Fruit fly (Drosophila melanogaster): Measurements from ENCODE around the gene CG17075.

DNA sequence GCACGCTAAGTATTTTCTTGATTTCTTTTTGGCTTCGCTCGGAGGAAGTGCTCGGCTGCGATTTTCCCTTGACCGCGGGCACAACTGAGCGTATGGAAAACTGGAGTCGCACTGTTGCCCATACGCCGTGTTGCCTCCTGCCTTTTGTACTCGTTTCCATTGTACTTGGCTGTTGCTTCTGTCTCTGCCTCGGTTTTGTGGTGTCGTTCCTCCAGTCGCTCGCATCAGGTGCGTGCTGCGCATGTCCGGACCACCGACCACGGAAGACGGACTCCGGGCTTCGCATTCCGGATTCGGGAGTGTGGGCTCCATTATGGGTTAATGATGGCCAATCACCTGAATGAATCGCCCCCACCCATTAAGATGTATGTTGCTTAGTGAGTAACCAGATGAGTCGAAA, 24.4 kb upstream of the CG17075 start, which contains the start of gene CG3625:
- TF ChIP-seq CG8478 (optimal IDR thresholded peaks at IDR 0.05) (no peak), CTCF (optimal IDR thresholded peaks at IDR 0.05) (no peak)
